Worm (Caenorhabditis elegans): ENCODE measurements around the gene cnc-6.

DNA sequence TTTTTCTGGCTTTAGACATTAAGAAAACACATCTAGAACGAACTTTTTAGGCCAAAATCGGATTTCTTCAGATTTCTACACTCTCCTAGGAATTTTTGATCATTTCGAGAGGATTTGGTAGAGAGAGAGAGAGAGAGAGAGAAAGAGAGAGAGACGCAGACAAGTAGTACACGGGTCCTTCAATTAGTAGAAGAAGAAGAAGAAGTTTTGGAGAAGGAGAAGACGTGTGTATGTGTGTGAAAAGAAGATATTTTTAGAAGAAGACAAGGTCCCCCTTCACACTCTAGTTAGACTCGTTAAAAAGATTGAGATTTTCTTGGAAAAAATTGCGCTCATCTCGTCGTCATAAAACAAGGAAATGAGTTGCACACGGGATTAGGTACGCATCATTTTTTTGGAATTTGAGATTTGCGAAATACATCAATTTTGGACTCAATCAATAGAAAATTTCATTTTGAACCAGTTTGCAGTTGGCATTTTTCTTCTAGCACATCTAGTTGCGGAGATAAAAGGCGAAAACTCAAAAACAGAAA lies 19.8 kb upstream of the cnc-6 start:
- TF ChIP-seq zag-1 (tag; optimal IDR thresholded peaks at IDR 0.05) (no peak), egl-27 (tag; optimal IDR thresholded peaks at IDR 0.05) (no peak), nhr-76 (tag; optimal IDR thresholded peaks at IDR 0.05) (no peak), ama-1 (optimal IDR thresholded peaks at IDR 0.05) (no peak), snpc-4 (tag; optimal IDR thresholded peaks at IDR 0.05) (no peak), nhr-12 (tag; optimal IDR thresholded peaks at IDR 0.05) (no peak), ZK546.5 (tag; optimal IDR thresholded peaks at IDR 0.05) (no peak), R02D3.7 (tag; optimal IDR thresholded peaks at IDR 0.05) (no peak), nhr-237 (tag; optimal IDR thresholded peaks at IDR 0.05) (no peak), nhr-11 (tag; optimal IDR thresholded peaks at IDR 0.05) (no peak), skn-1 (tag; optimal IDR thresholded peaks at IDR 0.05) (no peak), nfya-1 (tag; optimal IDR thresholded peaks at IDR 0.05; ENCODE audit: insufficient read depth) (no peak)
